Fruit fly (Drosophila melanogaster): Measurements from ENCODE around the gene CG32985.

Gene CG32985

dm6 chr2L:8952194-8953037 lies 9.9 kb upstream of the CG32985 start (continued):
- TF ChIP-seq CG34406 (GFP tag; optimal IDR thresholded peaks at IDR 0.05) (peak; percentile 37), dsx (GFP tag; optimal IDR thresholded peaks at IDR 0.05; ENCODE audit: poor library complexity, severe bottlenecking) (peak; percentile 52), Ets96B (tag; optimal IDR thresholded peaks at IDR 0.05) (no peak), CG6276 (GFP tag; optimal IDR thresholded peaks at IDR 0.05) (peak; percentile 25), CG3032 (tag; optimal IDR thresholded peaks at IDR 0.05) (peak; percentile 13), net (GFP tag; optimal IDR thresholded peaks at IDR 0.05) (peak; percentile 50), dac (GFP tag; optimal IDR thresholded peaks at IDR 0.05) (no peak), eg (GFP tag; IDR thresholded peaks at IDR 0.05) (peak; percentile 42; the same call in 1 of the 3 replicates), Sox14 (GFP tag; optimal IDR thresholded peaks at IDR 0.05) (peak; percentile 55), CG6163 (GFP tag; IDR thresholded peaks at IDR 0.05) (peak; percentile 76), CG8632 (GFP tag; optimal IDR thresholded peaks at IDR 0.05) (peak; percentile 55), Hr4 (GFP tag; optimal IDR thresholded peaks at IDR 0.05) (peak; percentile 47), CG9139 (GFP tag; optimal IDR thresholded peaks at IDR 0.05) (no peak), svp (GFP tag) (peak; percentile 42), CG31627 (GFP tag; optimal IDR thresholded peaks at IDR 0.05) (peak; percentile 59), vri (GFP tag; optimal IDR thresholded peaks at IDR 0.05) (peak; percentile 80), CG6808 (GFP tag; optimal IDR thresholded peaks at IDR 0.05) (peak; percentile 31), CG3919 (GFP tag; optimal IDR thresholded peaks at IDR 0.05) (peak; percentile 61), Eip93F (GFP tag; optimal IDR thresholded peaks at IDR 0.05) (peak; percentile 32), CG6854 (GFP tag; optimal IDR thresholded peaks at IDR 0.05) (no peak), CG1621 (tag; optimal IDR thresholded peaks at IDR 0.05) (no peak), ss (GFP tag; optimal IDR thresholded peaks at IDR 0.05) (no peak), spab (GFP tag; optimal IDR thresholded peaks at IDR 0.05) (peak; percentile 15), fkh (GFP tag; optimal IDR thresholded peaks at IDR 0.05) (no peak), Gug (GFP tag; IDR thresholded peaks at IDR 0.05) (peak; percentile 65), esn (GFP tag; optimal IDR thresholded peaks at IDR 0.05) (peak; percentile 74), CG11902 (GFP tag; optimal IDR thresholded peaks at IDR 0.05) (peak; percentile 6), CG16779 (tag; optimal IDR thresholded peaks at IDR 0.05) (no peak), CG4318 (GFP tag; optimal IDR thresholded peaks at IDR 0.05) (no peak), cyc (GFP tag; optimal IDR thresholded peaks at IDR 0.05) (peak; percentile 56), Hr38 (GFP tag; optimal IDR thresholded peaks at IDR 0.05) (no peak), salr (GFP tag; optimal IDR thresholded peaks at IDR 0.05) (peak in 1 of 2 experiments; percentile 32), topi (GFP tag; optimal IDR thresholded peaks at IDR 0.05) (peak; percentile 49), CG7368 (GFP tag; optimal IDR thresholded peaks at IDR 0.05) (peak; percentile 31)

- TF ChIP-seq CG31627 (GFP tag; optimal IDR thresholded peaks at IDR 0.05) (no peak), Hr39 (GFP tag; optimal IDR thresholded peaks at IDR 0.05) (no peak), fkh (GFP tag; optimal IDR thresholded peaks at IDR 0.05) (peak; percentile 66)
These were observed 6.6 kb upstream of the CG32985 start for dm6 chr2L:8955597-8956335.

dm6 chr2L:8956336-8956726 lies 6.0 kb upstream of the CG32985 start:
- no peak for TF ChIP-seq fd85E (GFP tag; optimal IDR thresholded peaks at IDR 0.05)
- TF ChIP-seq Ets96B (tag; optimal IDR thresholded peaks at IDR 0.05), result no peak
- peak; percentile 25 for TF ChIP-seq Eip78C (GFP tag)
- no peak for TF ChIP-seq CG4318 (GFP tag; optimal IDR thresholded peaks at IDR 0.05)
- peak; percentile 53 for TF ChIP-seq svp (GFP tag)
- no peak for TF ChIP-seq spab (GFP tag; optimal IDR thresholded peaks at IDR 0.05)
